Fruit fly (Drosophila melanogaster) whole organism, embryonic: ENCODE results near the gene Cyp4d21.

ENCODE experiments used
- Asciz ChIP-seq: fragments of 200-800 bp; sonication (Bioruptor generic); optimal IDR thresholded peaks from 2 replicates; lab custom pipeline; 2017; ENCODE audit warnings: missing biosample characterization, mild to moderate bottlenecking, missing genetic modification characterization, missing genetic modification reagents
- Awh ChIP-seq: fragments of 200-800 bp; sonication (Bioruptor generic); IDR thresholded peaks from 2 replicates; pipeline ENCODE4, ENCODE4 v1.3.6; 2022; ENCODE audit warnings: missing biosample characterization, missing genetic modification characterization
- CG1024 ChIP-seq: fragments of 200-800 bp; sonication (Bioruptor generic); IDR thresholded peaks from 2 replicates; pipeline ENCODE4 v1.3.6; 2022; ENCODE audit warnings: missing biosample characterization, missing genetic modification characterization
- CG11456 ChIP-seq: fragments of 200-800 bp; sonication (Bioruptor generic); IDR thresholded peaks from 3 replicates; pipeline ENCODE4 v1.3.6; 2022; ENCODE audit warnings: missing biosample characterization, missing genetic modification characterization
- CG12299 ChIP-seq: fragments of 200-800 bp; sonication (Bioruptor generic); optimal IDR thresholded peaks from 2 replicates; lab custom pipeline; 2018; ENCODE audit warnings: missing biosample characterization, mild to moderate bottlenecking, missing genetic modification characterization
- CG13296 ChIP-seq: fragments of 200-800 bp; sonication (Bioruptor generic); optimal IDR thresholded peaks from 3 replicates; lab custom pipeline; 2018; ENCODE audit warnings: missing biosample characterization, mild to moderate bottlenecking, missing genetic modification characterization
- CG13424 ChIP-seq: fragments of 200-800 bp; sonication (Bioruptor generic); optimal IDR thresholded peaks from 2 replicates; lab custom pipeline; 2019; ENCODE audit warnings: missing biosample characterization, mild to moderate bottlenecking, missing genetic modification characterization, moderate library complexity
- CG13894 ChIP-seq: fragments of 200-800 bp; sonication (Bioruptor generic); optimal IDR thresholded peaks from 3 replicates; lab custom pipeline; 2018; ENCODE audit warnings: missing biosample characterization, mild to moderate bottlenecking, missing genetic modification characterization, moderate library complexity
- CG16815 ChIP-seq: fragments of 200-800 bp; sonication (Bioruptor generic); optimal IDR thresholded peaks from 3 replicates; lab custom pipeline; 2017; ENCODE audit warnings: missing biosample characterization, mild to moderate bottlenecking, missing genetic modification characterization
- CG16863 ChIP-seq: fragments of 200-800 bp; sonication (Bioruptor generic); optimal IDR thresholded peaks from 3 replicates; lab custom pipeline; 2016; ENCODE audit warnings: missing biosample characterization, missing genetic modification characterization
- CG3838 ChIP-seq: fragments of 200-800 bp; sonication (Bioruptor generic); optimal IDR thresholded peaks from 3 replicates; lab custom pipeline; 2016; ENCODE audit warnings: missing biosample characterization, missing genetic modification characterization
- CG4820 ChIP-seq: fragments of 200-800 bp; sonication (Bioruptor generic); optimal IDR thresholded peaks from 3 replicates; lab custom pipeline; 2016; ENCODE audit warnings: missing biosample characterization, missing genetic modification characterization
- CG6689 ChIP-seq: fragments of 200-800 bp; sonication (Bioruptor generic); IDR thresholded peaks from 2 replicates; pipeline ENCODE4 v1.3.6; 2022; ENCODE audit warnings: missing biosample characterization, missing genetic modification characterization
- CG8281 ChIP-seq: fragments of 200-800 bp; sonication (Bioruptor generic); optimal IDR thresholded peaks from 2 replicates; lab custom pipeline; 2018; ENCODE audit warnings: missing biosample characterization, mild to moderate bottlenecking, missing genetic modification characterization, moderate library complexity
- Doc2 ChIP-seq: fragments of 200-800 bp; sonication (Bioruptor generic); IDR thresholded peaks from 2 replicates; pipeline ENCODE4 v1.3.6; 2022; ENCODE audit warnings: missing biosample characterization, missing genetic modification characterization
- Dp ChIP-seq: fragments of 200-800 bp; sonication (Bioruptor generic); optimal IDR thresholded peaks from 2 replicates; lab custom pipeline; 2018; ENCODE audit warnings: missing biosample characterization, mild to moderate bottlenecking, missing genetic modification characterization, moderate library complexity
- Ets97D ChIP-seq: fragments of 200-800 bp; sonication (Bioruptor generic); optimal IDR thresholded peaks from 3 replicates; lab custom pipeline; 2016; ENCODE audit warnings: missing biosample characterization, missing genetic modification characterization
- HmgD ChIP-seq: fragments of 200-800 bp; sonication (Bioruptor generic); optimal IDR thresholded peaks from 3 replicates; lab custom pipeline; 2016; ENCODE audit warnings: missing biosample characterization, missing genetic modification characterization
- Hr39 ChIP-seq: fragments of >200 bp; optimal IDR thresholded peaks from 2 replicates; lab custom pipeline; 2017
- Hr78 ChIP-seq, 2 experiments: fragments of 200-800 bp in 1 of 2; fragments of >200 bp in 1 of 2; sonication (Bioruptor generic) in 1 of 2; optimal IDR thresholded peaks; 2 replicates each; lab custom pipeline; 2017 to 2019; ENCODE audit warnings: missing biosample characterization in 2 of 2, missing genetic modification characterization in 2 of 2, mild to moderate bottlenecking in 1 of 2, moderate library complexity in 1 of 2
- MESR4 ChIP-seq: fragments of 200-800 bp; sonication (Bioruptor generic); optimal IDR thresholded peaks from 2 replicates; lab custom pipeline; 2018; ENCODE audit warnings: missing biosample characterization, mild to moderate bottlenecking, missing genetic modification characterization, moderate library complexity
- Med ChIP-seq: fragments of 200-800 bp; sonication (Bioruptor generic); peaks from one replicate; lab custom pipeline; 2016; ENCODE audit warnings: missing biosample characterization, missing genetic modification characterization, mild to moderate bottlenecking, inconsistent platforms, moderate library complexity
- Meics ChIP-seq: fragments of 200-800 bp; sonication (Bioruptor generic); optimal IDR thresholded peaks from 2 replicates; lab custom pipeline; 2017; ENCODE audit warnings: missing biosample characterization, mild to moderate bottlenecking, missing genetic modification characterization
- NfI ChIP-seq: fragments of 200-800 bp; sonication (Bioruptor generic); optimal IDR thresholded peaks from 3 replicates; lab custom pipeline; 2018; ENCODE audit warnings: missing biosample characterization, mild to moderate bottlenecking, missing genetic modification characterization, moderate library complexity
- Rfx ChIP-seq: fragments of 200-800 bp; sonication (Bioruptor generic); IDR thresholded peaks from 2 replicates; pipeline ENCODE4 v1.3.6; 2022; ENCODE audit warnings: missing biosample characterization, missing genetic modification characterization
- Sin3A ChIP-seq: fragments of >200 bp; optimal IDR thresholded peaks from 2 replicates; lab custom pipeline; 2018
- Sox102F ChIP-seq: fragments of 200-800 bp; sonication (Bioruptor generic); optimal IDR thresholded peaks from 2 replicates; lab custom pipeline; 2018; ENCODE audit warnings: missing biosample characterization, mild to moderate bottlenecking, missing genetic modification characterization, moderate library complexity
- Taf1 ChIP-seq: fragments of 200-800 bp; sonication (Bioruptor generic); IDR thresholded peaks from 2 replicates; pipeline ENCODE4 v1.3.6; 2022; ENCODE audit warnings: missing biosample characterization, missing genetic modification characterization
- Tbp ChIP-seq: fragments of >200 bp; optimal IDR thresholded peaks from 2 replicates; lab custom pipeline; 2018; ENCODE audit warnings: missing biosample characterization, missing genetic modification characterization
- Xrp1 ChIP-seq: fragments of 200-800 bp; sonication (Bioruptor generic); IDR thresholded peaks from 2 replicates; pipeline ENCODE4 v1.3.6; 2022; ENCODE audit warnings: missing biosample characterization, missing genetic modification characterization
- chinmo ChIP-seq: fragments of 200-800 bp; sonication (Bioruptor generic); IDR thresholded peaks from 4 replicates; pipeline ENCODE4 v1.3.6; 2022; ENCODE audit warnings: missing biosample characterization, missing genetic modification characterization; ENCODE audit not compliant: partially characterized antibody
- cwo ChIP-seq: fragments of 200-800 bp; sonication (Bioruptor generic); optimal IDR thresholded peaks from 3 replicates; lab custom pipeline; 2017; ENCODE audit warnings: missing biosample characterization, missing genetic modification characterization, mild to moderate bottlenecking, moderate library complexity, missing genetic modification reagents
- hbn ChIP-seq: fragments of 200-800 bp; sonication (Bioruptor generic); IDR thresholded peaks from 2 replicates; pipeline ENCODE4 v1.3.6; 2022; ENCODE audit warnings: missing biosample characterization, missing genetic modification characterization; ENCODE audit not compliant: partially characterized antibody
- hkb ChIP-seq, 2 experiments: fragments of 200-800 bp in 1 of 2; fragments of >200 bp in 1 of 2; sonication (Bioruptor generic) in 1 of 2; IDR thresholded peaks in 1 of 2; optimal IDR thresholded peaks in 1 of 2; 2 replicates each; pipeline versions ENCODE4 v1.3.6 to Lab custom; 2017 to 2022; ENCODE audit warnings: missing biosample characterization in 1 of 2, missing genetic modification characterization in 1 of 2
- kay ChIP-seq: fragments of 200-800 bp; sonication (Bioruptor generic); optimal IDR thresholded peaks from 2 replicates; lab custom pipeline; 2016; ENCODE audit warnings: missing biosample characterization, missing genetic modification characterization
- lilli ChIP-seq: fragments of 200-800 bp; sonication (Bioruptor generic); optimal IDR thresholded peaks from 3 replicates; lab custom pipeline; 2016; ENCODE audit warnings: missing biosample characterization, missing genetic modification characterization
- onecut ChIP-seq: fragments of 200-800 bp; sonication (Bioruptor generic); IDR thresholded peaks from 2 replicates; pipeline ENCODE4 v1.3.6; 2022; ENCODE audit warnings: missing biosample characterization, missing genetic modification characterization
- otp ChIP-seq: fragments of 200-800 bp; sonication (Bioruptor generic); IDR thresholded peaks from 3 replicates; pipeline ENCODE4, ENCODE4 v1.3.6; 2022; ENCODE audit warnings: missing biosample characterization, missing genetic modification characterization
- pb ChIP-seq: fragments of 200-800 bp; sonication (Bioruptor generic); optimal IDR thresholded peaks from 3 replicates; lab custom pipeline; 2016; ENCODE audit warnings: missing biosample characterization, missing genetic modification characterization
- pzg ChIP-seq: fragments of 200-800 bp; sonication (Bioruptor generic); optimal IDR thresholded peaks from 3 replicates; lab custom pipeline; 2018; ENCODE audit warnings: missing biosample characterization, mild to moderate bottlenecking, missing genetic modification characterization, moderate library complexity
- row ChIP-seq: fragments of 200-800 bp; sonication (Bioruptor generic); IDR thresholded peaks from 3 replicates; pipeline ENCODE4 v1.3.6; 2022; ENCODE audit warnings: missing biosample characterization, missing genetic modification characterization
- sd ChIP-seq: fragments of 200-800 bp; sonication (Bioruptor generic); optimal IDR thresholded peaks from 3 replicates; lab custom pipeline; 2018; ENCODE audit warnings: missing biosample characterization, mild to moderate bottlenecking, missing genetic modification characterization, moderate library complexity
- sisA ChIP-seq: fragments of 200-800 bp; sonication (Bioruptor generic); IDR thresholded peaks from 2 replicates; pipeline ENCODE4 v1.3.6; 2022; ENCODE audit warnings: missing biosample characterization, missing genetic modification characterization
- ssp ChIP-seq: fragments of 200-800 bp; sonication (Bioruptor generic); IDR thresholded peaks from 2 replicates; pipeline ENCODE4 v1.3.6; 2022; ENCODE audit warnings: missing biosample characterization, missing genetic modification characterization
- stc ChIP-seq: fragments of 200-800 bp; sonication (Bioruptor generic); IDR thresholded peaks from 2 replicates; pipeline ENCODE4 v1.3.6; 2022; ENCODE audit warnings: missing biosample characterization, missing genetic modification characterization
- tio ChIP-seq: fragments of 200-800 bp; sonication (Bioruptor generic); optimal IDR thresholded peaks from 2 replicates; lab custom pipeline; 2017; ENCODE audit warnings: missing biosample characterization, missing genetic modification characterization, inconsistent platforms
- twi ChIP-seq: fragments of 200-800 bp; optimal IDR thresholded peaks from 2 replicates; lab custom pipeline; 2019; ENCODE audit warnings: missing biosample characterization, mild to moderate bottlenecking, missing genetic modification characterization, moderate library complexity
- unc-4 ChIP-seq: fragments of 200-800 bp; sonication (Bioruptor generic); IDR thresholded peaks from 2 replicates; pipeline ENCODE4 v1.3.6; 2022; ENCODE audit warnings: missing biosample characterization, missing genetic modification characterization; ENCODE audit not compliant: partially characterized antibody
- vvl ChIP-seq: fragments of 200-800 bp; sonication (Bioruptor generic); IDR thresholded peaks from 2 replicates; pipeline ENCODE4 v1.3.6; 2022; ENCODE audit warnings: missing biosample characterization, missing genetic modification characterization

Cyp4d21 gene

DNA sequence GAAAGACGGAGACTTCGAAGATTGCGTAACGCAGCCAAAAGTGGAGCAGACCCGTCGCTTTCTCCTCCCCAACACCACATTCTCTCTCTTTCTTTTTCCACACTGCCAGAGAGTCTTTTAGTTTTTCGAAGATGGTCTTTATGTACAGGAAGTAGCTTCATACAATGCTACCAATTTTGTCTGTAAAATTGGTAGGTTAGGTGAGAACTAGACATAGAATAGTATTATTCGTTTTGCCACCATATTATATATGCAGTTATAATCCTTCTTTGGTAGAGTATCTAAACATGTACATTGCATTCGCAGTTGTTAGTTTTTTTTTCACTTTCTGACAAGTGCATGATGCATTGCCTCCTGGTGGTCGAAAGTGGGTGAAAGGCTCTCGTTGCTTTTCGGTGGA is 8.0 kb upstream of the Cyp4d21 start (continued):
- TF ChIP-seq Hr39 (lab: Kevin White, UChicago) (no peak), Taf1 (GFP tag; lab: Robert Waterston, UW) (no peak), hbn (GFP tag; lab: Robert Waterston, UW) (no peak), CG8281 (tag; lab: Kevin White, UChicago) (no peak), sisA (GFP tag; lab: Robert Waterston, UW) (peak; percentile 27; the same call in 1 of the 2 replicates), kay (GFP tag; lab: Kevin White, UChicago) (no peak), pzg (GFP tag; lab: Kevin White, UChicago) (no peak), CG16815 (GFP tag; lab: Kevin White, UChicago) (no peak), tio (GFP tag; lab: Kevin White, UChicago) (no peak), twi (tag; lab: Kevin White, UChicago) (no peak), Doc2 (GFP tag; lab: Robert Waterston, UW) (no peak), MESR4 (no peak), Ets97D (GFP tag; lab: Kevin White, UChicago) (no peak), CG3838 (GFP tag; lab: Kevin White, UChicago) (no peak), Sin3A (lab: Kevin White, UChicago) (no peak), HmgD (GFP tag; lab: Kevin White, UChicago) (no peak), sd (no peak), CG16863 (GFP tag; lab: Kevin White, UChicago) (no peak)

DNA sequence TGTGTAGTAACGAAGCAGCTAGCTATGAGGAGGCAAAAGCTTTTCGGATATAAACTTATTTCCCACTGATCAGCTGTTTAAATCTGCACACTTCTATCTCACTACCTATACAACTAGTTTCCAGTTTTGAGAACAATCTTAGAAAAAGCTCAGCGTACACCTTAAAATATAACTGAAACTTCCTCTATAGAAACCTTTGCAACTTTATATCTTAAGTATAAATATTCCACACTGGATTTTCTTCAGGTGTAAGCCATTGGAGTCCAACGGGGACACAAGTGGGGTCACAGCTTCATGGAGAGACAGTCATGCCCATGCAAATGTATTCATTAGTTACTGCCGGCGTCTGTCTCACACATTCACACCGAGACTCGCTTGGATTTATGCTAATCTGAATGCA is 7.1 kb upstream of the Cyp4d21 start:
- TF ChIP-seq Meics (peak; percentile 26), CG4820 (GFP tag; lab: Kevin White, UChicago) (no peak), Hr78 (GFP tag; optimal IDR thresholded peaks at IDR 0.05; lab: Kevin White, UChicago) (peak in 1 of 2 experiments; percentile 30), Sox102F (GFP tag; lab: Kevin White, UChicago) (peak; percentile 24), Rfx (GFP tag; lab: Robert Waterston, UW) (peak; percentile 44; the same call in 1 of the 2 replicates), cwo (GFP tag; lab: Kevin White, UChicago) (no peak), CG12299 (tag; lab: Kevin White, UChicago) (no peak), Dp (no peak), sisA (GFP tag; lab: Robert Waterston, UW) (no peak), vvl (GFP tag; lab: Robert Waterston, UW) (peak; percentile 74; the same call in 1 of the 2 replicates), Awh (GFP tag; lab: Robert Waterston, UW) (0 out of 2 replicates have a peak, but pooled peaks have one; percentile 6), row (GFP tag; lab: Robert Waterston, UW) (no peak), pb (GFP tag; lab: Kevin White, UChicago) (no peak), chinmo (GFP tag; lab: Robert Waterston, UW) (0 out of 4 replicates have a peak, but pooled peaks have one; percentile 28), NfI (peak; percentile 2), ssp (GFP tag; lab: Robert Waterston, UW) (no peak), Med (GFP tag; lab: Kevin White, UChicago) (peak; percentile 35), CG11456 (GFP tag; lab: Robert Waterston, UW) (peak; percentile 40; the same call in 1 of the 3 replicates), CG13894 (tag; lab: Kevin White, UChicago) (no peak)

DNA sequence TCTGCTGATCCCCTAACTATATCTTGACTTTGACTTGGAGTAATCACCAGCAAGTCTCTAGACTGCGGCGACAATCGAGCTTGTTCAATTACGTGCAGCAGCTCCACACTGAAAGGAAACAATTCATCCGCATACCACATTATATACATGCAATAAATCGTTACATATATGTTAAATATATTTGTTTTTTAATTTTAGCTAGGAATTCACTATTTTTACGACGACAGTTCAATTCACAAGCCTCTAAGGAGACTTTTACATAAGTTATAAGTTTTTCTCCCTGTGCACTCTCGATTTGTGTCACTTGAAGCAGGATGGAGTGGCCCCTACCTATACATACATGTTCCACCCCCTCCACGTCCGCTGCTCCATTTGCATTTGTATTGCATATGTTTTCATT is 6.7 kb upstream of the Cyp4d21 start:
- TF ChIP-seq hkb (optimal IDR thresholded peaks at IDR 0.05; lab: Kevin White, UChicago), result no peak
- 0 out of 2 replicates have a peak, but pooled peaks have one; percentile 35 for TF ChIP-seq hkb (GFP tag; IDR thresholded peaks at IDR 0.05; lab: Robert Waterston, UW)
- no peak for TF ChIP-seq Asciz (GFP tag; lab: Kevin White, UChicago)
- TF ChIP-seq Tbp (GFP tag; lab: Kevin White, UChicago), result no peak
- no peak for TF ChIP-seq CG13296 (GFP tag; lab: Kevin White, UChicago)
- no peak for TF ChIP-seq onecut
- TF ChIP-seq CG1024 (GFP tag; lab: Robert Waterston, UW), result no peak
- TF ChIP-seq stc (GFP tag; lab: Robert Waterston, UW), result no peak
- no peak for TF ChIP-seq unc-4 (GFP tag; lab: Robert Waterston, UW)
- no peak for TF ChIP-seq cwo (GFP tag; lab: Kevin White, UChicago)
- peak; percentile 43 for TF ChIP-seq Xrp1
- 0 out of 3 replicates have a peak, but pooled peaks have one; percentile 8 for TF ChIP-seq otp (GFP tag; lab: Robert Waterston, UW)
- peak; percentile 25; the same call in 1 of the 2 replicates for TF ChIP-seq CG6689 (GFP tag; lab: Robert Waterston, UW)
- no peak for TF ChIP-seq lilli (GFP tag; lab: Kevin White, UChicago)
- TF ChIP-seq CG13424 (tag; lab: Kevin White, UChicago), result no peak
